Fruit fly (Drosophila melanogaster) whole organism, embryonic: Measurements from ENCODE around the gene CG8814.
A peak's percentile ranks its signal among the peaks of the same experiment; 100 is the strongest.

Experiments used
- ATbp ChIP-seq: fragments of 200-800 bp; sonication (Bioruptor generic); optimal IDR thresholded peaks from 2 replicates; lab custom pipeline; 2017; ENCODE audit warnings: missing biosample characterization, mild to moderate bottlenecking, missing genetic modification characterization, missing genetic modification reagents
- Asciz ChIP-seq: fragments of 200-800 bp; sonication (Bioruptor generic); optimal IDR thresholded peaks from 2 replicates; lab custom pipeline; 2017; ENCODE audit warnings: missing biosample characterization, mild to moderate bottlenecking, missing genetic modification characterization, missing genetic modification reagents
- Blimp-1 ChIP-seq: fragments of 200-800 bp; sonication (Bioruptor generic); optimal IDR thresholded peaks from 3 replicates; lab custom pipeline; 2018; ENCODE audit warnings: missing biosample characterization, missing genetic modification characterization, mild to moderate bottlenecking, moderate library complexity, missing genetic modification reagents
- BtbVII ChIP-seq: fragments of 200-800 bp; sonication (Bioruptor generic); optimal IDR thresholded peaks from 3 replicates; lab custom pipeline; 2017; ENCODE audit warnings: missing biosample characterization, mild to moderate bottlenecking, missing genetic modification characterization
- CG1024 ChIP-seq: fragments of 200-800 bp; sonication (Bioruptor generic); IDR thresholded peaks from 2 replicates; pipeline ENCODE4 v1.3.6; 2022; ENCODE audit warnings: missing biosample characterization, missing genetic modification characterization
- CG1233 ChIP-seq: fragments of 200-800 bp; sonication (Bioruptor generic); optimal IDR thresholded peaks from 4 replicates; lab custom pipeline; 2018; ENCODE audit warnings: missing biosample characterization, mild to moderate bottlenecking, missing genetic modification characterization
- CG13296 ChIP-seq: fragments of 200-800 bp; sonication (Bioruptor generic); optimal IDR thresholded peaks from 3 replicates; lab custom pipeline; 2018; ENCODE audit warnings: missing biosample characterization, mild to moderate bottlenecking, missing genetic modification characterization
- CG14710 ChIP-seq: fragments of 200-800 bp; sonication (Bioruptor generic); optimal IDR thresholded peaks from 3 replicates; lab custom pipeline; 2019; ENCODE audit warnings: missing biosample characterization, mild to moderate bottlenecking, missing genetic modification characterization, moderate library complexity
- CG15514 ChIP-seq: fragments of 200-800 bp; sonication (Bioruptor generic); optimal IDR thresholded peaks from 3 replicates; lab custom pipeline; 2017; ENCODE audit warnings: missing biosample characterization, missing genetic modification characterization, mild to moderate bottlenecking, moderate library complexity, missing genetic modification reagents
- CG15601 ChIP-seq: fragments of 200-800 bp; sonication (Bioruptor generic); optimal IDR thresholded peaks from 3 replicates; lab custom pipeline; 2019; ENCODE audit warnings: missing biosample characterization, mild to moderate bottlenecking, missing genetic modification characterization, moderate library complexity
- CG15696 ChIP-seq: fragments of 200-800 bp; sonication (Bioruptor generic); optimal IDR thresholded peaks from 2 replicates; lab custom pipeline; 2019; ENCODE audit warnings: missing biosample characterization, mild to moderate bottlenecking, missing genetic modification characterization, moderate library complexity
- CG1603 ChIP-seq: fragments of 200-800 bp; sonication (Bioruptor generic); optimal IDR thresholded peaks from 2 replicates; lab custom pipeline; 2019; ENCODE audit warnings: missing biosample characterization, mild to moderate bottlenecking, missing genetic modification characterization, moderate library complexity
- CG18764 ChIP-seq: fragments of 200-800 bp; sonication (Bioruptor generic); optimal IDR thresholded peaks from 3 replicates; lab custom pipeline; 2016; ENCODE audit warnings: missing biosample characterization, missing genetic modification characterization
- CG2712 ChIP-seq: fragments of 200-800 bp; optimal IDR thresholded peaks from 3 replicates; lab custom pipeline; 2019; ENCODE audit warnings: missing biosample characterization, mild to moderate bottlenecking, missing genetic modification characterization, moderate library complexity
- CG34376 ChIP-seq: fragments of 200-800 bp; sonication (Bioruptor generic); optimal IDR thresholded peaks from 2 replicates; lab custom pipeline; 2018; ENCODE audit warnings: missing biosample characterization, mild to moderate bottlenecking, missing genetic modification characterization
- CG4328 ChIP-seq: fragments of 200-800 bp; sonication (Bioruptor generic); optimal IDR thresholded peaks from 3 replicates; lab custom pipeline; 2017; ENCODE audit warnings: missing biosample characterization, missing genetic modification reagents, missing genetic modification characterization
- CG4707 ChIP-seq: fragments of 200-800 bp; sonication (Bioruptor generic); optimal IDR thresholded peaks from 2 replicates; lab custom pipeline; 2018; ENCODE audit warnings: missing biosample characterization, mild to moderate bottlenecking, missing genetic modification characterization, moderate library complexity
- CG4820 ChIP-seq: fragments of 200-800 bp; sonication (Bioruptor generic); optimal IDR thresholded peaks from 3 replicates; lab custom pipeline; 2016; ENCODE audit warnings: missing biosample characterization, missing genetic modification characterization
- CG6254 ChIP-seq: fragments of 200-800 bp; sonication (Bioruptor generic); optimal IDR thresholded peaks from 3 replicates; lab custom pipeline; 2017; ENCODE audit warnings: mild to moderate bottlenecking, missing biosample characterization, missing genetic modification reagents, missing genetic modification characterization
- CG6683 ChIP-seq: fragments of 200-800 bp; sonication (Bioruptor generic); optimal IDR thresholded peaks from 2 replicates; lab custom pipeline; 2017; ENCODE audit warnings: missing biosample characterization, mild to moderate bottlenecking, missing genetic modification characterization, missing genetic modification reagents
- CG6765 ChIP-seq: fragments of 200-800 bp; sonication (Bioruptor generic); optimal IDR thresholded peaks from 3 replicates; lab custom pipeline; 2017; ENCODE audit warnings: missing biosample characterization, mild to moderate bottlenecking, missing genetic modification characterization
- CG7987 ChIP-seq: fragments of 200-800 bp; sonication (Bioruptor generic); optimal IDR thresholded peaks from 2 replicates; lab custom pipeline; 2018; ENCODE audit warnings: missing biosample characterization, mild to moderate bottlenecking, missing genetic modification characterization, moderate library complexity
- CG9609 ChIP-seq: fragments of 200-800 bp; sonication (Bioruptor generic); optimal IDR thresholded peaks from 3 replicates; lab custom pipeline; 2016; ENCODE audit warnings: missing biosample characterization, missing genetic modification characterization
- CG9727 ChIP-seq: fragments of 200-800 bp; sonication (Bioruptor generic); optimal IDR thresholded peaks from 3 replicates; lab custom pipeline; 2017; ENCODE audit warnings: missing biosample characterization, mild to moderate bottlenecking, missing genetic modification characterization
- Dbx ChIP-seq: fragments of 200-800 bp; sonication (Bioruptor generic); IDR thresholded peaks from 3 replicates; pipeline ENCODE4 v1.3.6; 2022; ENCODE audit warnings: missing biosample characterization, missing genetic modification characterization
- Hr39 ChIP-seq: fragments of >200 bp; optimal IDR thresholded peaks from 2 replicates; lab custom pipeline; 2017
- MBD-R2 ChIP-seq: fragments of 200-800 bp; sonication (Bioruptor generic); IDR thresholded peaks from 2 replicates; pipeline ENCODE4 v1.3.6; 2022; ENCODE audit warnings: missing biosample characterization, missing genetic modification characterization
- Med ChIP-seq: fragments of 200-800 bp; sonication (Bioruptor generic); peaks from one replicate; lab custom pipeline; 2016; ENCODE audit warnings: missing biosample characterization, missing genetic modification characterization, mild to moderate bottlenecking, inconsistent platforms, moderate library complexity
- NK7.1 ChIP-seq: fragments of 200-800 bp; sonication (Bioruptor generic); optimal IDR thresholded peaks from 3 replicates; lab custom pipeline; 2016; ENCODE audit warnings: missing biosample characterization, missing genetic modification characterization
- PHDP ChIP-seq: fragments of 200-800 bp; sonication (Bioruptor generic); optimal IDR thresholded peaks from 3 replicates; lab custom pipeline; 2018; ENCODE audit warnings: missing biosample characterization, mild to moderate bottlenecking, missing genetic modification characterization, moderate library complexity
- Trl ChIP-seq, 3 experiments: fragments of >200 bp in 2 of 3; fragments of 200-800 bp in 1 of 3; sonication (Bioruptor generic) in 1 of 3; optimal IDR thresholded peaks; 2 replicates in 1 of 3; 3 replicates in 2 of 3; lab custom pipeline; 2016 to 2017; ENCODE audit warnings: missing biosample characterization in 1 of 3, missing genetic modification characterization in 1 of 3
- Xrp1 ChIP-seq: fragments of 200-800 bp; sonication (Bioruptor generic); IDR thresholded peaks from 2 replicates; pipeline ENCODE4 v1.3.6; 2022; ENCODE audit warnings: missing biosample characterization, missing genetic modification characterization
- ab ChIP-seq: fragments of 200-800 bp; sonication (Bioruptor generic); optimal IDR thresholded peaks from 2 replicates; lab custom pipeline; 2016; ENCODE audit warnings: missing biosample characterization, missing genetic modification characterization
- ash1 ChIP-seq: fragments of 200-800 bp; sonication (Bioruptor generic); optimal IDR thresholded peaks from 2 replicates; lab custom pipeline; 2018; ENCODE audit warnings: missing biosample characterization, mild to moderate bottlenecking, missing genetic modification characterization
- chm ChIP-seq: fragments of 200-800 bp; sonication (Bioruptor generic); IDR thresholded peaks from 2 replicates; pipeline ENCODE4 v1.3.6; 2022; ENCODE audit warnings: missing biosample characterization, missing genetic modification characterization
- fd64A ChIP-seq: fragments of 200-800 bp; sonication (Bioruptor generic); optimal IDR thresholded peaks from 3 replicates; lab custom pipeline; 2018; ENCODE audit warnings: missing biosample characterization, mild to moderate bottlenecking, missing genetic modification characterization
- h ChIP-seq: fragments of >200 bp; optimal IDR thresholded peaks from 2 replicates; lab custom pipeline; 2017
- knrl ChIP-seq: fragments of 200-800 bp; sonication (Bioruptor generic); IDR thresholded peaks from 3 replicates; pipeline ENCODE4 v1.3.6; 2022; ENCODE audit warnings: missing biosample characterization, missing genetic modification characterization; ENCODE audit not compliant: partially characterized antibody
- lab ChIP-seq: fragments of 200-800 bp; sonication (Bioruptor generic); optimal IDR thresholded peaks from 3 replicates; lab custom pipeline; 2017; ENCODE audit warnings: missing biosample characterization, missing genetic modification characterization, mild to moderate bottlenecking, moderate library complexity, missing genetic modification reagents
- mirr ChIP-seq: fragments of 200-800 bp; sonication (Bioruptor generic); optimal IDR thresholded peaks from 3 replicates; lab custom pipeline; 2018; ENCODE audit warnings: missing biosample characterization, mild to moderate bottlenecking, missing genetic modification characterization
- nau ChIP-seq: fragments of 200-800 bp; sonication (Bioruptor generic); optimal IDR thresholded peaks from 3 replicates; lab custom pipeline; 2017; ENCODE audit warnings: missing biosample characterization, mild to moderate bottlenecking, missing genetic modification characterization, missing genetic modification reagents
- nerfin-1 ChIP-seq: fragments of 200-800 bp; sonication (Bioruptor generic); optimal IDR thresholded peaks from 3 replicates; lab custom pipeline; 2019; ENCODE audit warnings: missing biosample characterization, mild to moderate bottlenecking, missing genetic modification characterization, moderate library complexity
- run ChIP-seq: fragments of 200-800 bp; sonication (Bioruptor generic); optimal IDR thresholded peaks from 3 replicates; lab custom pipeline; 2018; ENCODE audit warnings: missing biosample characterization, mild to moderate bottlenecking, missing genetic modification characterization
- sc ChIP-seq, 3 experiments: fragments of >200 bp in 2 of 3; fragments of 200-800 bp in 1 of 3; sonication (Bioruptor generic) in 1 of 3; optimal IDR thresholded peaks; 2 replicates in 2 of 3; 3 replicates in 1 of 3; lab custom pipeline; 2017; ENCODE audit warnings: mild to moderate bottlenecking in 1 of 3, missing biosample characterization in 1 of 3, missing genetic modification characterization in 1 of 3, missing genetic modification reagents in 1 of 3
- sens ChIP-seq: fragments of 200-800 bp; sonication (Bioruptor generic); peaks from one replicate; lab custom pipeline; 2016; ENCODE audit warnings: missing biosample characterization, missing genetic modification characterization
- sug ChIP-seq: fragments of 200-800 bp; optimal IDR thresholded peaks from 2 replicates; lab custom pipeline; 2019; ENCODE audit warnings: missing biosample characterization, mild to moderate bottlenecking, missing genetic modification characterization, moderate library complexity
- toy ChIP-seq: fragments of 200-800 bp; sonication (Bioruptor generic); IDR thresholded peaks from 2 replicates; pipeline ENCODE4 v1.3.6; 2022; ENCODE audit warnings: missing biosample characterization, missing genetic modification characterization

Gene CG8814

dm6 chr2L:2906122-2906521 is 31.4 kb downstream of the CG8814 start (continued):
- TF ChIP-seq CG4820 (GFP tag; lab: Kevin White, UChicago) (no peak), CG15514 (GFP tag; lab: Kevin White, UChicago) (peak; percentile 22), ATbp (peak; percentile 17), lab (peak; percentile 52), Asciz (GFP tag; lab: Kevin White, UChicago) (peak; percentile 54), CG1024 (GFP tag; lab: Robert Waterston, UW) (0 out of 2 replicates have a peak, but pooled peaks have one; percentile 9), Xrp1 (GFP tag; lab: Robert Waterston, UW) (peak; percentile 50; the same call in 1 of the 2 replicates), mirr (peak; percentile 7), CG6765 (peak; percentile 10), CG14710 (tag; lab: Kevin White, UChicago) (peak; percentile 29), ab (GFP tag; lab: Kevin White, UChicago) (no peak), toy (GFP tag; lab: Robert Waterston, UW) (no peak), MBD-R2 (GFP tag; lab: Robert Waterston, UW) (no peak), CG6254 (GFP tag; lab: Kevin White, UChicago) (peak; percentile 42), chm (GFP tag; lab: Robert Waterston, UW) (0 out of 2 replicates have a peak, but pooled peaks have one; percentile 27), fd64A (GFP tag; lab: Kevin White, UChicago) (peak; percentile 29), run (peak; percentile 21), Med (peak; percentile 48), CG9609 (GFP tag; lab: Kevin White, UChicago) (no peak), CG9727 (GFP tag; lab: Kevin White, UChicago) (peak; percentile 26), CG15601 (tag; lab: Kevin White, UChicago) (peak; percentile 13), CG2712 (tag; lab: Kevin White, UChicago) (peak; percentile 3), sc (optimal IDR thresholded peaks at IDR 0.05; lab: Kevin White, UChicago) (no peak), sc (GFP tag; optimal IDR thresholded peaks at IDR 0.05; lab: Kevin White, UChicago) (peak; percentile 34), CG34376 (GFP tag; lab: Kevin White, UChicago) (peak; percentile 41), knrl (GFP tag; lab: Robert Waterston, UW) (no peak), BtbVII (GFP tag; lab: Kevin White, UChicago) (peak; percentile 26), Blimp-1 (GFP tag; lab: Kevin White, UChicago) (peak; percentile 35), CG6683 (GFP tag; lab: Kevin White, UChicago) (no peak), CG4328 (GFP tag; lab: Kevin White, UChicago) (no peak), sug (tag; lab: Kevin White, UChicago) (peak; percentile 79), nau (GFP tag; lab: Kevin White, UChicago) (peak; percentile 65), Trl (optimal IDR thresholded peaks at IDR 0.05; lab: Kevin White, UChicago) (no peak), Trl (GFP tag; optimal IDR thresholded peaks at IDR 0.05; lab: Kevin White, UChicago) (peak; percentile 35), CG1603 (tag; lab: Kevin White, UChicago) (peak; percentile 7), CG4707 (peak; percentile 11), CG18764 (GFP tag; lab: Kevin White, UChicago) (peak; percentile 8), Hr39 (lab: Kevin White, UChicago) (no peak), sens (GFP tag; lab: Kevin White, UChicago) (peak; percentile 68), nerfin-1 (tag; lab: Kevin White, UChicago) (no peak), ash1 (GFP tag; lab: Kevin White, UChicago) (no peak), CG13296 (GFP tag; lab: Kevin White, UChicago) (peak; percentile 9), CG15696 (peak; percentile 22), NK7.1 (no peak), Dbx (GFP tag; lab: Robert Waterston, UW) (no peak), h (lab: Kevin White, UChicago) (no peak), CG7987 (GFP tag; lab: Kevin White, UChicago) (peak; percentile 35), PHDP (tag; lab: Kevin White, UChicago) (peak; percentile 4), CG1233 (GFP tag; lab: Kevin White, UChicago) (peak; percentile 2)
